Worm (Caenorhabditis elegans): Measurements from ENCODE around the gene Y53F4B.12.

The Y53F4B.12 gene

ce11 chrII:15025599-15026164, 6.7 kb downstream of the Y53F4B.12 start, which contains the start of gene cmtr-1 (continued):
- peak; percentile 24 to 97 for TF ChIP-seq unc-62 (GFP tag; optimal IDR thresholded peaks at IDR 0.05 in 1 of 2)
- no peak for TF ChIP-seq unc-62 (tag; optimal IDR thresholded peaks at IDR 0.05)
- peak; percentile 76 for TF ChIP-seq tra-1 (GFP tag; IDR thresholded peaks at IDR 0.05)
- no peak for TF ChIP-seq fos-1 (tag; optimal IDR thresholded peaks at IDR 0.05)
- peak; percentile 84 for TF ChIP-seq zip-2 (tag; optimal IDR thresholded peaks at IDR 0.05)
- TF ChIP-seq zag-1 (tag; optimal IDR thresholded peaks at IDR 0.05): no peak
- peak; percentile 92 for TF ChIP-seq egl-43 (GFP tag; IDR thresholded peaks at IDR 0.05)
- TF ChIP-seq unc-130 (GFP tag; optimal IDR thresholded peaks at IDR 0.05): peak; percentile 93
- no peak for TF ChIP-seq lim-7 (GFP tag; IDR thresholded peaks at IDR 0.05)
- TF ChIP-seq Y5F2A.4 (GFP tag; optimal IDR thresholded peaks at IDR 0.05): peak; percentile 48
- TF ChIP-seq duxl-1 (tag; optimal IDR thresholded peaks at IDR 0.05; ENCODE audit: poor library complexity): peak; percentile 95
- peak; percentile 60; the same call in 1 of the 2 replicates for TF ChIP-seq set-16 (GFP tag; IDR thresholded peaks at IDR 0.05)
- peak; percentile 96 for TF ChIP-seq arid-1 (GFP tag; conservative IDR thresholded peaks at IDR 0.05)
- peak; percentile 85 for TF ChIP-seq vab-7 (GFP tag; IDR thresholded peaks at IDR 0.05)
- no peak for TF ChIP-seq cey-2 (tag; optimal IDR thresholded peaks at IDR 0.05; ENCODE audit: borderline replicate concordance, insufficient read depth)
- TF ChIP-seq nhr-76 (tag; optimal IDR thresholded peaks at IDR 0.05): no peak
- TF ChIP-seq sdz-12 (GFP tag; optimal IDR thresholded peaks at IDR 0.05): peak; percentile 81
- no peak for TF ChIP-seq tag-97 (GFP tag; IDR thresholded peaks at IDR 0.05)
- TF ChIP-seq aha-1 (tag): peak; percentile 99
- peak; percentile 97 for TF ChIP-seq nhr-77 (tag; optimal IDR thresholded peaks at IDR 0.05)
- peak; percentile 90 for TF ChIP-seq dmd-9 (GFP tag; IDR thresholded peaks at IDR 0.05)
- TF ChIP-seq T26A8.4 (GFP tag; IDR thresholded peaks at IDR 0.05): peak; percentile 97
- peak; percentile 80 for TF ChIP-seq ctbp-1 (GFP tag; IDR thresholded peaks at IDR 0.05)
- TF ChIP-seq snpc-4 (tag; optimal IDR thresholded peaks at IDR 0.05): peak; percentile 100
- TF ChIP-seq madf-9 (GFP tag; conservative IDR thresholded peaks at IDR 0.05): peak; percentile 77
- peak; percentile 96 for TF ChIP-seq rbr-2 (tag; optimal IDR thresholded peaks at IDR 0.05)
- TF ChIP-seq hmg-1.1 (GFP tag; IDR thresholded peaks at IDR 0.05): peak; percentile 99
- peak; percentile 87 for TF ChIP-seq nhr-48 (tag; optimal IDR thresholded peaks at IDR 0.05)
- TF ChIP-seq T20F7.1 (GFP tag; optimal IDR thresholded peaks at IDR 0.05): peak; percentile 100
- peak; percentile 91 for TF ChIP-seq pha-4 (GFP tag; IDR thresholded peaks at IDR 0.05)
- no peak for TF ChIP-seq pha-4 (tag; optimal IDR thresholded peaks at IDR 0.05)
- TF ChIP-seq ceh-20 (GFP tag; IDR thresholded peaks at IDR 0.05): peak; percentile 87
- TF ChIP-seq F49E8.2 (tag; optimal IDR thresholded peaks at IDR 0.05; ENCODE audit: borderline replicate concordance): peak; percentile 97
- TF ChIP-seq hlh-11 (tag; optimal IDR thresholded peaks at IDR 0.05): peak; percentile 94
- TF ChIP-seq gei-8 (GFP tag; optimal IDR thresholded peaks at IDR 0.05): peak; percentile 79
- peak; percentile 95 for TF ChIP-seq spr-1 (tag; optimal IDR thresholded peaks at IDR 0.05)
- TF ChIP-seq mdl-1 (tag; optimal IDR thresholded peaks at IDR 0.05): peak; percentile 57 to 77
- TF ChIP-seq saeg-2 (GFP tag; IDR thresholded peaks at IDR 0.05): peak; percentile 78
- TF ChIP-seq ZK337.2 (GFP tag; IDR thresholded peaks at IDR 0.05): peak; percentile 5; the same call in 1 of the 2 replicates
- no peak for TF ChIP-seq daf-8 (GFP tag; IDR thresholded peaks at IDR 0.05)
- peak; percentile 61 for TF ChIP-seq ceh-32 (tag; optimal IDR thresholded peaks at IDR 0.05; ENCODE audit: poor library complexity)
- TF ChIP-seq ztf-11 (tag; optimal IDR thresholded peaks at IDR 0.05): no peak
- peak; percentile 84 for TF ChIP-seq nhr-41 (GFP tag; IDR thresholded peaks at IDR 0.05)
- TF ChIP-seq F37D6.2 (tag; optimal IDR thresholded peaks at IDR 0.05): peak; percentile 85
- TF ChIP-seq ceh-82 (tag; optimal IDR thresholded peaks at IDR 0.05): no peak
- peak; percentile 92 for TF ChIP-seq mdt-29 (GFP tag; IDR thresholded peaks at IDR 0.05)
- TF ChIP-seq lsy-2 (tag; optimal IDR thresholded peaks at IDR 0.05): peak; percentile 81 to 95
- TF ChIP-seq egl-27 (tag; optimal IDR thresholded peaks at IDR 0.05): no peak
- TF ChIP-seq lin-39 (tag; optimal IDR thresholded peaks at IDR 0.05): no peak
- TF ChIP-seq nhr-10 (tag; optimal IDR thresholded peaks at IDR 0.05): peak; percentile 20
- TF ChIP-seq aly-2 (tag; optimal IDR thresholded peaks at IDR 0.05): no peak

All from whole organism, L4 larva.